Fruit fly (Drosophila melanogaster): ENCODE results near the gene CG15439.

The CG15439 gene

DNA sequence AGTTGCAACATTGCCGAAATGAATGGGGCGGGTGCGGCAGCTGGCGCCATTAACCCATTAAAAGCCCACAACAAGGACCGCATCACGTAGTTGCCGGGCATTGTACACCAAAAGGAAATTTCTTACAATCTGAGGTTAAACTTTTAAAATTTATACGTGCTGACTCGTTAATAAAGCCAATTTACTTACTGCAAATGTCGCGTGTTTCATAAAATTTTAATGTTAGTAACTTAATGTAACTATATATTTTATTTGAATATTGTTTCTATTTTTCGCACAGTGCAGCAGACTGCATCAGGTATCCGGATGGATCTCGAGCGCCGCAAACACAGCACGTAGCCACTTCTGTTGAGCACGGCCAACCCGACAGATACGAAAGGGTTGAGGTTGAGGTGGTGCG is 35.9 kb downstream of the CG15439 start (continued):
- TF ChIP-seq Ets96B (tag; optimal IDR thresholded peaks at IDR 0.05) (peak; percentile 52), Sox14 (GFP tag; optimal IDR thresholded peaks at IDR 0.05) (no peak), CG3919 (GFP tag; optimal IDR thresholded peaks at IDR 0.05) (peak; percentile 42), CG34406 (GFP tag; optimal IDR thresholded peaks at IDR 0.05) (peak; percentile 4), CG6808 (GFP tag; optimal IDR thresholded peaks at IDR 0.05) (peak; percentile 31), CG15336 (GFP tag; IDR thresholded peaks at IDR 0.05) (peak; percentile 51), vri (GFP tag; optimal IDR thresholded peaks at IDR 0.05) (no peak), CG6163 (GFP tag; IDR thresholded peaks at IDR 0.05) (peak; percentile 48; the same call in 1 of the 3 replicates), CG32006 (GFP tag; optimal IDR thresholded peaks at IDR 0.05) (peak; percentile 51), Eip78C (GFP tag) (peak; percentile 82), CG6854 (GFP tag; optimal IDR thresholded peaks at IDR 0.05) (no peak), Met (GFP tag; optimal IDR thresholded peaks at IDR 0.05) (peak; percentile 43), net (GFP tag; optimal IDR thresholded peaks at IDR 0.05) (no peak), fd59A (GFP tag; optimal IDR thresholded peaks at IDR 0.05) (peak; percentile 10), esn (GFP tag; optimal IDR thresholded peaks at IDR 0.05) (peak; percentile 44), svp (GFP tag) (peak; percentile 66), CG1621 (tag; optimal IDR thresholded peaks at IDR 0.05) (peak; percentile 26), CG16779 (tag; optimal IDR thresholded peaks at IDR 0.05) (peak; percentile 19), fd85E (GFP tag; optimal IDR thresholded peaks at IDR 0.05) (no peak), CG8632 (GFP tag; optimal IDR thresholded peaks at IDR 0.05) (peak; percentile 32), CG11762 (GFP tag; optimal IDR thresholded peaks at IDR 0.05; ENCODE audit: insufficient read depth) (no peak), Hr4 (GFP tag; optimal IDR thresholded peaks at IDR 0.05) (peak; percentile 28), CG6276 (GFP tag; optimal IDR thresholded peaks at IDR 0.05) (peak; percentile 4), fkh (GFP tag; optimal IDR thresholded peaks at IDR 0.05) (no peak), Sox102F (GFP tag; optimal IDR thresholded peaks at IDR 0.05) (no peak), Blimp-1 (GFP tag; optimal IDR thresholded peaks at IDR 0.05) (no peak), CG9139 (GFP tag; optimal IDR thresholded peaks at IDR 0.05) (peak; percentile 20), lz (GFP tag; optimal IDR thresholded peaks at IDR 0.05) (peak; percentile 24), Hr38 (GFP tag; optimal IDR thresholded peaks at IDR 0.05) (no peak), Gug (GFP tag; IDR thresholded peaks at IDR 0.05) (0 out of 2 replicates have a peak, but pooled peaks have one; percentile 21), pdm3 (GFP tag; optimal IDR thresholded peaks at IDR 0.05) (peak; percentile 31), eg (GFP tag; IDR thresholded peaks at IDR 0.05) (peak; percentile 51; the same call in 2 of the 3 replicates), CG11902 (GFP tag; optimal IDR thresholded peaks at IDR 0.05) (no peak), Sox15 (GFP tag; optimal IDR thresholded peaks at IDR 0.05) (no peak), Eip75B (GFP tag; optimal IDR thresholded peaks at IDR 0.05) (peak; percentile 33), CG31627 (GFP tag; optimal IDR thresholded peaks at IDR 0.05) (no peak), OdsH (GFP tag; optimal IDR thresholded peaks at IDR 0.05) (peak; percentile 33), CG8319 (GFP tag; optimal IDR thresholded peaks at IDR 0.05) (peak; percentile 25), Lpt (GFP tag; optimal IDR thresholded peaks at IDR 0.05) (no peak), CG8119 (GFP tag; IDR thresholded peaks at IDR 0.05) (peak; percentile 41; the same call in 1 of the 3 replicates), Ets21C (GFP tag; optimal IDR thresholded peaks at IDR 0.05) (no peak), spab (GFP tag; optimal IDR thresholded peaks at IDR 0.05) (peak; percentile 34)

DNA sequence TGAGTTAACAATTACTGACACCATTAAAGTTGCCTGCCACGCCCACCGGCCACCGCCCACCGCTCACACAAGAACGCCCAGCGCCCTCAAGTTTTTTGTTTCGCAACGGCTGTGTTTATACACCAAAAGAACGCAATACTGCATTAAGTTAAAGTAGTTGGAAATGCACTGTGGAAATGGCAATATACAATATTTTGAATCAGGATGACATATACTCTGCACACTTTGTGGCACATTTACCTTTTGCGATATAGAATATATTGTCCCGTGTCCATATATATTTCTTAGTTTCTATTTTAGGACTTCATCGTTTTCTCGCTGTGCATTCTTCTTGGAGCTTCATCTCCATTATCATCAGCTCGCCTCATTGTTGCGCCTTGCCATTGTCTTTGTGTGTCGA is 36.7 kb downstream of the CG15439 start:
- TF ChIP-seq eg (GFP tag; IDR thresholded peaks at IDR 0.05): peak; percentile 45; the same call in 1 of the 3 replicates
- TF ChIP-seq salr (GFP tag; optimal IDR thresholded peaks at IDR 0.05): peak in 1 of 2 experiments; percentile 5
- TF ChIP-seq CG11294 (GFP tag; IDR thresholded peaks at IDR 0.05): no peak
- TF ChIP-seq dac (GFP tag; optimal IDR thresholded peaks at IDR 0.05): no peak
- TF ChIP-seq esn (GFP tag; optimal IDR thresholded peaks at IDR 0.05): no peak
- peak; percentile 32 for TF ChIP-seq cyc (GFP tag; optimal IDR thresholded peaks at IDR 0.05)
- TF ChIP-seq CG9139 (GFP tag; optimal IDR thresholded peaks at IDR 0.05): no peak
- TF ChIP-seq Eip93F (GFP tag; optimal IDR thresholded peaks at IDR 0.05): no peak
- TF ChIP-seq CG16779 (tag; optimal IDR thresholded peaks at IDR 0.05): no peak
- peak; percentile 40 for TF ChIP-seq net (GFP tag; optimal IDR thresholded peaks at IDR 0.05)
- TF ChIP-seq Ets96B (tag; optimal IDR thresholded peaks at IDR 0.05): peak; percentile 62
- TF ChIP-seq CG6854 (GFP tag; optimal IDR thresholded peaks at IDR 0.05): no peak
- TF ChIP-seq Gug (GFP tag; IDR thresholded peaks at IDR 0.05): no peak
- TF ChIP-seq fd85E (GFP tag; optimal IDR thresholded peaks at IDR 0.05): no peak
- TF ChIP-seq CG8319 (GFP tag; optimal IDR thresholded peaks at IDR 0.05): no peak
- peak; percentile 23 for TF ChIP-seq Lpt (GFP tag; optimal IDR thresholded peaks at IDR 0.05)
- peak; percentile 50 for TF ChIP-seq OdsH (GFP tag; optimal IDR thresholded peaks at IDR 0.05)
- peak; percentile 48 for TF ChIP-seq CG10669 (GFP tag; optimal IDR thresholded peaks at IDR 0.05)
- TF ChIP-seq CG6792 (GFP tag; optimal IDR thresholded peaks at IDR 0.05): peak; percentile 26
- peak; percentile 43 for TF ChIP-seq Sox14 (GFP tag; optimal IDR thresholded peaks at IDR 0.05)
- peak; percentile 47 for TF ChIP-seq Hr4 (GFP tag; optimal IDR thresholded peaks at IDR 0.05)
- TF ChIP-seq topi (GFP tag; optimal IDR thresholded peaks at IDR 0.05): peak; percentile 26
- no peak for TF ChIP-seq fkh (GFP tag; optimal IDR thresholded peaks at IDR 0.05)
- peak; percentile 43 for TF ChIP-seq CG10631 (GFP tag; optimal IDR thresholded peaks at IDR 0.05)

All from whole organism, prepupa.